Worm (Caenorhabditis elegans): ENCODE measurements around the gene F46G10.1.

ce11 chrX:13262195-13262594 lies 49.4 kb downstream of the F46G10.1 start, which contains the start of gene K09A11.1:
- TF ChIP-seq ceh-9 (tag; optimal IDR thresholded peaks at IDR 0.05) (no peak), pha-4 (tag; optimal IDR thresholded peaks at IDR 0.05) (no peak), nhr-11 (tag; optimal IDR thresholded peaks at IDR 0.05) (no peak), ama-1 (optimal IDR thresholded peaks at IDR 0.05) (no peak), elt-4 (tag; optimal IDR thresholded peaks at IDR 0.05) (no peak), C38D4.7 (GFP tag; optimal IDR thresholded peaks at IDR 0.05) (no peak), hlh-30 (tag; optimal IDR thresholded peaks at IDR 0.05; ENCODE audit: insufficient read depth) (no peak), mec-3 (tag; optimal IDR thresholded peaks at IDR 0.05; ENCODE audit: borderline replicate concordance) (no peak), hlh-6 (tag; optimal IDR thresholded peaks at IDR 0.05) (no peak), odd-2 (tag; optimal IDR thresholded peaks at IDR 0.05) (no peak)
